Worm (Caenorhabditis elegans): ENCODE results near the gene fbxa-47.

- TF ChIP-seq him-1 (tag; optimal IDR thresholded peaks at IDR 0.05) (no peak), W03F9.2 (tag; optimal IDR thresholded peaks at IDR 0.05) (no peak)
Measured at ce11 chrIII:2224478-2224877, 7.8 kb downstream of the fbxa-47 start, which contains the start of gene fbxa-38.
